Fruit fly (Drosophila melanogaster) whole organism, adult: ENCODE results near the gene Ir67b.

ENCODE experiments used
- CG12768 ChIP-seq: fragments of 200-800 bp; sonication (Bioruptor generic); optimal IDR thresholded peaks from 2 replicates; lab custom pipeline; 2017; ENCODE audit warnings: missing biosample characterization, missing genetic modification characterization, mild to moderate bottlenecking, moderate library complexity, missing genetic modification reagents
- CG5204 ChIP-seq: fragments of 200-800 bp; sonication (Bioruptor generic); optimal IDR thresholded peaks from 2 replicates; lab custom pipeline; 2016; ENCODE audit warnings: missing biosample characterization, missing genetic modification characterization
- CG7045 ChIP-seq: fragments of 200-800 bp; sonication (Bioruptor generic); optimal IDR thresholded peaks from 2 replicates; lab custom pipeline; 2017; ENCODE audit warnings: missing biosample characterization, mild to moderate bottlenecking, missing genetic modification characterization
- Clk ChIP-seq: fragments of 200-800 bp; sonication (Bioruptor generic); optimal IDR thresholded peaks from 2 replicates; lab custom pipeline; 2017; ENCODE audit warnings: missing biosample characterization, missing genetic modification characterization
- Hr96 ChIP-seq: fragments of 200-800 bp; sonication (Bioruptor generic); optimal IDR thresholded peaks from 2 replicates; lab custom pipeline; 2016; ENCODE audit warnings: missing biosample characterization, missing genetic modification characterization
- Mnt ChIP-seq: fragments of 200-800 bp; sonication (Bioruptor generic); optimal IDR thresholded peaks from 2 replicates; lab custom pipeline; 2016; ENCODE audit warnings: missing biosample characterization, mild to moderate bottlenecking, missing genetic modification characterization
- bab1 ChIP-seq: fragments of 200-800 bp; sonication (Bioruptor generic); optimal IDR thresholded peaks from 3 replicates; lab custom pipeline; 2019; ENCODE audit warnings: missing biosample characterization, mild to moderate bottlenecking, missing genetic modification characterization, moderate library complexity
- cic ChIP-seq: fragments of 200-800 bp; sonication (Bioruptor generic); optimal IDR thresholded peaks from 2 replicates; lab custom pipeline; 2017; ENCODE audit warnings: missing biosample characterization, mild to moderate bottlenecking, missing genetic modification characterization, moderate library complexity
- kay ChIP-seq: fragments of 200-800 bp; sonication (Bioruptor generic); peaks from one replicate; lab custom pipeline; 2016; ENCODE audit warnings: missing biosample characterization, missing genetic modification characterization, borderline replicate concordance
- ovo ChIP-seq: fragments of 200-800 bp; sonication (Bioruptor generic); optimal IDR thresholded peaks from 2 replicates; lab custom pipeline; 2016; ENCODE audit warnings: missing biosample characterization, missing genetic modification characterization
- tj ChIP-seq: fragments of 200-800 bp; sonication (Bioruptor generic); optimal IDR thresholded peaks from 3 replicates; lab custom pipeline; 2017; ENCODE audit warnings: missing biosample characterization, mild to moderate bottlenecking, missing genetic modification characterization, moderate library complexity

DNA sequence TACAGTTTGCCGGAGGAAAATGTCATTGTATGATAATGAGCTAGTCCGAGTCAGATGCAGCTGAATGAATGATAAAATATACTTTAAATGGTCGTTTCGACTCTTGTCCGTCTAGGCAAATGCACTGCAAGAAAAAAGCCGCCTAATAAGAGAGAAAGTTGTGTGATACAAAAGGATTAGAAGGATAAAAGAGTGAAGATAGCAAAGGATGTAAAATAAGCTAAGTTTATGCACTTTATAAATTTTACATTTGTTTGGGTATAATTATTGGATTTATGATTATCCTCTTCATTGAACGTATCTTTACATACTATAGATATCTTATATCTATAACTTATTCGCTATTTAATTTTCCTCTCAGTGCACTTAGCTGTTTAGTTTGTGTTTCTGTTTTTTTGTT, 40.8 kb downstream of the Ir67b start:
- TF ChIP-seq tj (GFP tag; lab: Kevin White, UChicago) (no peak), ovo (no peak), Hr96 (GFP tag; lab: Kevin White, UChicago) (no peak), cic (GFP tag; lab: Kevin White, UChicago) (no peak), CG12768 (GFP tag; lab: Kevin White, UChicago) (no peak), bab1 (no peak), CG7045 (GFP tag; lab: Kevin White, UChicago) (no peak), CG5204 (GFP tag; lab: Kevin White, UChicago) (no peak), Clk (GFP tag; lab: Kevin White, UChicago) (no peak), Mnt (GFP tag; lab: Kevin White, UChicago) (no peak), kay (GFP tag; lab: Kevin White, UChicago) (no peak)
